Worm (Caenorhabditis elegans): ENCODE data around the gene pmp-3.
A peak's percentile ranks its signal among the peaks of the same experiment; 100 is the strongest.

pmp-3 gene

DNA sequence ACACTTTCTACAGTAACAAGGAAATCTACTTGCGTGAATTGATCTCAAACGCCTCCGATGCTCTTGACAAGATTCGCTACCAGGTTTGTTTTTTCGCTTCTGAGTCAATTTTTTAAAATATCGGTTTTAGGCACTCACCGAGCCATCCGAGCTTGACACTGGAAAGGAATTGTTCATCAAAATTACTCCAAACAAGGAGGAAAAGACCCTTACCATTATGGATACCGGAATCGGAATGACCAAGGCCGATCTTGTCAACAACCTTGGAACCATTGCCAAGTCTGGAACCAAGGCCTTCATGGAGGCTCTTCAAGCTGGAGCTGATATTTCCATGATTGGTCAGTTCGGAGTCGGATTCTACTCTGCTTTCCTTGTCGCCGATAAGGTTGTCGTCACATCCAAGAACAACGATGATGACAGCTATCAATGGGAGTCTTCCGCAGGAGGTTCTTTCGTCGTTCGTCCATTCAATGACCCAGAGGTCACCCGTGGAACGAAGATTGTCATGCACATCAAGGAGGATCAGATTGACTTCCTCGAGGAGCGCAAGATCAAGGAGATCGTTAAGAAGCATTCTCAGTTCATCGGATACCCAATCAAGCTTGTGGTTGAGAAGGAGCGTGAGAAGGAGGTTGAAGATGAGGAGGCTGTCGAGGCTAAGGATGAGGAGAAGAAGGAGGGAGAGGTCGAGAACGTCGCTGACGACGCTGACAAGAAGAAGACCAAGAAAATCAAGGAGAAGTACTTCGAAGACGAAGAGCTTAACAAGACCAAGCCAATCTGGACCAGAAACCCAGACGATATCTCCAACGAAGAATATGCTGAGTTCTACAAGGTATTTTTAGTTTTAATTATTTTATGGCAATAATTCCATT is 39.9 kb downstream of the pmp-3 start:
- TF ChIP-seq sea-1 (GFP tag; conservative IDR thresholded peaks at IDR 0.05) = no peak
- 0 out of 2 replicates have a peak, but pooled peaks have one; percentile 39 for TF ChIP-seq scrt-1 (GFP tag; IDR thresholded peaks at IDR 0.05)

DNA sequence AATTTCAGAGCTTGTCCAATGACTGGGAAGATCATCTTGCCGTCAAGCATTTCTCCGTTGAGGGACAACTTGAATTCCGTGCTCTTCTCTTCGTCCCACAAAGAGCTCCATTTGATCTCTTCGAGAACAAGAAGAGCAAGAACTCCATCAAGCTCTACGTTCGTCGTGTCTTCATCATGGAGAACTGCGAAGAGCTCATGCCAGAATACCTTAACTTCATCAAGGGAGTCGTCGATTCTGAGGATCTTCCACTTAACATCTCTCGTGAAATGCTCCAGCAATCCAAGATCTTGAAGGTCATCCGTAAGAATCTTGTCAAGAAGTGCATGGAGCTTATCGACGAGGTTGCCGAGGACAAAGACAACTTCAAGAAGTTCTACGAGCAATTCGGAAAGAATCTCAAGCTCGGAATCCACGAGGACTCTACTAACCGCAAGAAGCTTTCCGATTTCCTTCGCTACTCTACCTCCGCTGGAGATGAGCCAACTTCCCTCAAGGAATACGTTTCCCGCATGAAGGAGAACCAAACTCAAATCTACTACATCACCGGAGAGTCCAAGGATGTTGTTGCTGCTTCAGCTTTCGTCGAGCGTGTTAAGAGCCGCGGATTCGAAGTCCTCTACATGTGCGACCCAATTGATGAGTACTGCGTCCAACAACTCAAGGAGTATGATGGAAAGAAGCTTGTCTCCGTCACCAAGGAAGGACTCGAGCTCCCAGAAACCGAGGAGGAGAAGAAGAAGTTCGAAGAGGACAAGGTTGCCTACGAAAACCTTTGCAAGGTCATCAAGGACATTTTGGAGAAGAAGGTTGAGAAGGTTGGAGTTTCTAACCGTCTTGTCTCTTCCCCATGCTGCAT is 40.8 kb downstream of the pmp-3 start:
- 0 out of 2 replicates have a peak, but pooled peaks have one; percentile 41 for TF ChIP-seq scrt-1 (GFP tag; IDR thresholded peaks at IDR 0.05)
- TF ChIP-seq F13C5.2 (tag; optimal IDR thresholded peaks at IDR 0.05) = no peak
- TF ChIP-seq flt-1 (GFP tag; IDR thresholded peaks at IDR 0.05) = peak; percentile 26; the same call in 1 of the 2 replicates
- no peak for TF ChIP-seq pes-1 (GFP tag; IDR thresholded peaks at IDR 0.05)

DNA sequence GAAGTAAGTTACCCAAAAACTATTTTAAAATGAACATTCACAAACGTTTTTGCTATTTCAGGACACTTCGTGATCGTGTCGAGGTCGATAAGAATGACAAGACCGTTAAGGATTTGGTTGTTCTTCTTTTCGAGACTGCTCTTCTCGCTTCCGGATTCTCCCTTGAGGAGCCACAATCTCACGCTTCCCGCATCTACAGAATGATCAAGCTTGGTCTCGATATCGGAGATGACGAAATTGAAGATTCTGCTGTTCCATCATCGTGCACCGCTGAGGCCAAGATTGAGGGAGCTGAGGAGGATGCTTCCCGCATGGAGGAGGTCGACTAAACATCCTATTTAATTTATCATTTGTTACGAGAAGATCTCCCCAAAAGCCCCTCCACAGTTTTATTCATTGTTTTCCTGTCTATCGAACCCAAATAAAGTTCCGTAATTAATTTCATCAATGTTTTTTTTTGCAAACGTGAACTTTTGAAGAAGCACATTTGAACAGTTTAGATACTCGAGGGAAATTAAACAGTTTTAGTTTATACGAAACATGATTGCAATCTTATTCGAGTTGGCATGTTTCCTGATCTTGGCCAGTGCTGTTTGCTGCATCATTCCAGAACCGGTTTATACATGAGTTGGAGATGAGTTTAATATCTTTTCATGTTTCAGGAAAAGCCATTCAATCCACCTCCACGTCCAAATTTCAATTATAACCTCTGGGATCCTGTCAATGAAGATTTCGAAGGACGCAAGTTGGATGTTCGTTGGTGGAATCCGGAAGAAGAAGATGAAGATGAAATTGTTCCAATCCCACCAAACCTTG is 41.8 kb downstream of the pmp-3 start, which contains the start of gene C47E8.11:
Gene C47E8.11 (plus strand): TSS at position 520 of the 816 bp plus-strand sequence.
- TF ChIP-seq hmbx-1 (tag; optimal IDR thresholded peaks at IDR 0.05) (no peak), ama-1 (optimal IDR thresholded peaks at IDR 0.05) (peak; percentile 58), pes-1 (GFP tag; IDR thresholded peaks at IDR 0.05) (no peak; the same call in 1 of the 2 replicates), ets-7 (tag; optimal IDR thresholded peaks at IDR 0.05) (peak; percentile 30)

DNA sequence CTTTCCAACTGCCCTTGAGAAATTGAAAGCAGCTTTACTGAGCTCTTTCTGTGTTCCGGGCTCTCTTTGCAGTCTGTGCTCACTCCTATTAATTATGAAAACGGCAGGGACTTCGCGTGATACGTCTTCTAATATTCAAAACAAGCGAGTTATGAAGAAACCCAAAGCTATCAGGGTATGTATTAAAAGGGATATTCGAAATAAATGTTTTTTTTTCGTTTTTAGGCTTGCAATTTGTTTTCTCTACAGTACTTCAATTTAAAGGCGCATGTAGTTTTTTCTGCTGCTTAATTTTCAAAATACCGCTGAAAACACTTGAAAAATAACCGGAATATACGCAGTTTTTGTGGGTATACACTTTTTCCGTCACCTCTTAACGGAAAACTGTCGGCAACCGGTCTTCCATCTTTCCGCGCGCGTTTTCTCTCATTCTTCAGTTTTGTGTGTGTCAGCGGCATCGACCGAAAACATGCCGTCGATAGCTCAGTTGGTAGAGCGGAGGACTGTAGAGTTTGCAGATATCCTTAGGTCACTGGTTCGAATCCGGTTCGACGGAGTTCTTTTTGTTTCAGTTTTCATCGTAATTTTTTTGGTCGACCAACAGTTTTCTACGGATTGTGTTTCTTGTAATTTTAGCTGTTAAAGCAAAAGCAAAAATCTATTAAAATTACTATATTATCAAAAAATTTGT is 42.7 kb downstream of the pmp-3 start, which contains the start of gene gasr-8:
Gene gasr-8 (plus strand): TSS at position 51 of the 691 bp plus-strand sequence.
- no peak for TF ChIP-seq ets-7 (tag; optimal IDR thresholded peaks at IDR 0.05)
- peak; percentile 40 for TF ChIP-seq tra-4 (tag; optimal IDR thresholded peaks at IDR 0.05)
- TF ChIP-seq ceh-13 (GFP tag; optimal IDR thresholded peaks at IDR 0.05) = peak; percentile 58
- peak; percentile 84 for TF ChIP-seq pes-1 (GFP tag; IDR thresholded peaks at IDR 0.05)
- peak; percentile 79 for TF ChIP-seq sea-1 (GFP tag; conservative IDR thresholded peaks at IDR 0.05)
- peak; percentile 84 for TF ChIP-seq flt-1 (GFP tag; IDR thresholded peaks at IDR 0.05)
- peak; percentile 64 for TF ChIP-seq tbx-37 (GFP tag; conservative IDR thresholded peaks at IDR 0.05)
- TF ChIP-seq tbx-11 (GFP tag; IDR thresholded peaks at IDR 0.05) = peak; percentile 73; the same call in 1 of the 2 replicates
- no peak for TF ChIP-seq F13C5.2 (tag; optimal IDR thresholded peaks at IDR 0.05)
- TF ChIP-seq B0310.2 (tag; optimal IDR thresholded peaks at IDR 0.05) = peak; percentile 43
- peak; percentile 57 for TF ChIP-seq aly-1 (tag; optimal IDR thresholded peaks at IDR 0.05)
- TF ChIP-seq scrt-1 (GFP tag; IDR thresholded peaks at IDR 0.05) = 0 out of 2 replicates have a peak, but pooled peaks have one; percentile 72
- peak; percentile 26 for TF ChIP-seq hmg-4 (GFP tag; optimal IDR thresholded peaks at IDR 0.05)
- TF ChIP-seq ceh-36 (tag; optimal IDR thresholded peaks at IDR 0.05) = no peak
- TF ChIP-seq hnd-1 (tag; optimal IDR thresholded peaks at IDR 0.05) = peak; percentile 32
- TF ChIP-seq hmbx-1 (tag; optimal IDR thresholded peaks at IDR 0.05) = no peak
- TF ChIP-seq ama-1 (optimal IDR thresholded peaks at IDR 0.05) = no peak

DNA sequence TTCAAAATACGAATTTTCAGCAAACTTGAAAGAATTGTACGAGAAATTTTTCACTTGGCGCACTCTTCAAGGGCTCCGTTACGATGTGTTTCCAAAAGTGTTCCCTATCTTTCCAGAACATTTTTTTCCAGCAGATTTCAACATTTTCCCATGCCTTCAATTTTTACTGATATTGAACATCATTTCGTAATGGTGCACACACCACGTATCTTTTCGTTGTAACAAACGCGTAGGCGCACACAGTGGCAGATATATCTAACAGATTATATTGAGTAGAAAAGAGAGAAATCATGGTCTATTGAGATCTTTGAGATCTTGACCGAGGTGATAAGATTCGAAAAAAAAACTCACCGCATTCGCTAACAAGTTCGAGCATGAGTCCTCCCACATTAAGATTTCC is 49.2 kb downstream of the pmp-3 start:
- TF ChIP-seq aly-1 (tag; optimal IDR thresholded peaks at IDR 0.05) = no peak
- TF ChIP-seq hmg-4 (GFP tag; optimal IDR thresholded peaks at IDR 0.05) = no peak
- TF ChIP-seq B0310.2 (tag; optimal IDR thresholded peaks at IDR 0.05) = no peak
- TF ChIP-seq tra-4 (tag; optimal IDR thresholded peaks at IDR 0.05) = no peak
- no peak for TF ChIP-seq F13C5.2 (tag; optimal IDR thresholded peaks at IDR 0.05)
- no peak for TF ChIP-seq sea-1 (GFP tag; conservative IDR thresholded peaks at IDR 0.05)
- TF ChIP-seq ets-7 (tag; optimal IDR thresholded peaks at IDR 0.05) = no peak
- TF ChIP-seq ceh-13 (GFP tag; optimal IDR thresholded peaks at IDR 0.05) = no peak

DNA sequence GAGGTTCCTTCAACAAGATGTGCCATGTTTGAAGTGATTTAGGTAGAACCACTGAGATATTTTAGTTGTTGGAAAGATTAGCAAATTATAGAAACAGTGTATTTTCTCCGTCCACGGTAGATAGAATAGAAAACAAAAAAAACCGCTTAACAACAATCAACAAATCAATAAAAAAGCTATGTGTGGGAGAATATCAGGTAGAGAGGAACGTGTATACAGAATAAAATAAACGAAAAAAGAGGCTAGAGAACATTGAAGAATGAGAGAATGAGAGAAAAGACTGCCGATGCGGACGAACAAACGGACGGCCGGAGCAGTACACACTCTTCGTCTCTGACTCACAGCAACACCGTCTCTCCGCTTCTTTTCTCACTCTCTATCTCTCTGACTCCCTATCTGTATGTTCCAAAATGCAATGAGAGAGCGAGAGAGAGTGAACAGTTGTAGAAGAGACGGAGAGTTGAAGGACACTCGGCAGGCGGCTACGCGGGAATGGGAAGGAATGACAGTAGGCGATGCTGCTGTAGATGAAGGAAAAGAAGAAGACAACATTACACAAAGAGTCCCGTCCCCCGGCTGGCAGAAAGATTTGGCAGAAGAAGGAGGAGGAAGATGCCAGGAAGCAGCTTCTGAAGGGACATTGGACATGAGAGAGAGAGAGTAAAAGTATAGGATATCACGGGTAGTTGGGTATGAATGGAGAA is 50.2 kb downstream of the pmp-3 start, which contains the start of gene unc-112:
Gene unc-112 (minus strand): TSS at position 51 of the 704 bp plus-strand sequence.
- TF ChIP-seq tra-4 (tag; optimal IDR thresholded peaks at IDR 0.05) (no peak), sea-1 (GFP tag; conservative IDR thresholded peaks at IDR 0.05) (no peak), B0310.2 (tag; optimal IDR thresholded peaks at IDR 0.05) (no peak), ama-1 (optimal IDR thresholded peaks at IDR 0.05) (no peak), ets-7 (tag; optimal IDR thresholded peaks at IDR 0.05) (peak; percentile 45), F13C5.2 (tag; optimal IDR thresholded peaks at IDR 0.05) (peak; percentile 79), pes-1 (GFP tag; IDR thresholded peaks at IDR 0.05) (no peak; the same call in 1 of the 2 replicates), tbx-11 (GFP tag; IDR thresholded peaks at IDR 0.05) (0 out of 2 replicates have a peak, but pooled peaks have one; percentile 12), hmbx-1 (tag; optimal IDR thresholded peaks at IDR 0.05) (no peak), hmg-4 (GFP tag; optimal IDR thresholded peaks at IDR 0.05) (peak; percentile 91), scrt-1 (GFP tag; IDR thresholded peaks at IDR 0.05) (no peak), hnd-1 (tag; optimal IDR thresholded peaks at IDR 0.05) (no peak), ceh-36 (tag; optimal IDR thresholded peaks at IDR 0.05) (no peak), flt-1 (GFP tag; IDR thresholded peaks at IDR 0.05) (no peak), aly-1 (tag; optimal IDR thresholded peaks at IDR 0.05) (peak; percentile 87), ceh-13 (GFP tag; optimal IDR thresholded peaks at IDR 0.05) (no peak), tbx-37 (GFP tag; conservative IDR thresholded peaks at IDR 0.05) (0 out of 2 replicates have a peak, but pooled peaks have one; percentile 4)
